Worm (Caenorhabditis elegans) whole organism, L3 larva: Measurements from ENCODE around the gene nlp-24.

Experiments
- R02D3.7 ChIP-seq: fragments of 150-350 bp; optimal IDR thresholded peaks from 2 replicates; lab custom pipeline; 2014; ENCODE audit warnings: missing biosample characterization, missing genetic modification characterization
- ZK546.5 ChIP-seq: sonication (generic microtip); optimal IDR thresholded peaks from 2 replicates; lab custom pipeline; 2017; ENCODE audit warnings: missing biosample characterization, missing genetic modification characterization
- aly-2 ChIP-seq: fragments of 150-350 bp; optimal IDR thresholded peaks from 2 replicates; lab custom pipeline; 2014; ENCODE audit warnings: missing biosample characterization, missing genetic modification characterization
- ama-1 ChIP-seq: fragments of 150-350 bp; optimal IDR thresholded peaks from 2 replicates; lab custom pipeline; 2018
- ceh-16 ChIP-seq: sonication (generic microtip); optimal IDR thresholded peaks from 2 replicates; lab custom pipeline; 2017; ENCODE audit warnings: missing biosample characterization, missing genetic modification characterization
- ceh-28 ChIP-seq: fragments of 150-350 bp; optimal IDR thresholded peaks from 2 replicates; lab custom pipeline; 2014; ENCODE audit warnings: missing biosample characterization, missing genetic modification reagents, missing genetic modification characterization
- ceh-82 ChIP-seq: fragments of 150-350 bp; optimal IDR thresholded peaks from 2 replicates; lab custom pipeline; 2014; ENCODE audit warnings: missing biosample characterization, missing genetic modification characterization
- daf-12 ChIP-seq: fragments of 150-350 bp; optimal IDR thresholded peaks from 2 replicates; lab custom pipeline; 2014; ENCODE audit warnings: missing biosample characterization, missing genetic modification reagents, missing genetic modification characterization
- egl-27 ChIP-seq: sonication (generic microtip); optimal IDR thresholded peaks from 4 replicates; lab custom pipeline; 2017; ENCODE audit warnings: missing biosample characterization, missing genetic modification reagents, missing genetic modification characterization
- elt-1 ChIP-seq: fragments of 150-350 bp; optimal IDR thresholded peaks from 2 replicates; lab custom pipeline; 2014; ENCODE audit warnings: missing biosample characterization, missing genetic modification characterization
- elt-2 ChIP-seq: sonication (generic microtip); optimal IDR thresholded peaks from 2 replicates; lab custom pipeline; 2016; ENCODE audit warnings: missing genetic modification reagents, mild to moderate bottlenecking, missing genetic modification characterization, missing compliant biosample characterization
- elt-3 ChIP-seq, 3 experiments: fragments of 150-350 bp in 1 of 3; sonication (generic microtip) in 2 of 3; optimal IDR thresholded peaks; 2 replicates in 2 of 3; 4 replicates in 1 of 3; lab custom pipeline; 2014 to 2017; ENCODE audit warnings: missing biosample characterization in 3 of 3, missing genetic modification characterization in 3 of 3
- eor-1 ChIP-seq, 2 experiments: fragments of 150-350 bp; optimal IDR thresholded peaks; 2 replicates each; lab custom pipeline; 2014 to 2018; ENCODE audit warnings: missing biosample characterization in 2 of 2, missing genetic modification characterization in 2 of 2
- fkh-10 ChIP-seq: sonication (generic microtip); optimal IDR thresholded peaks from 2 replicates; lab custom pipeline; 2017; ENCODE audit warnings: missing biosample characterization, missing genetic modification reagents, missing genetic modification characterization
- fkh-2 ChIP-seq: fragments of 150-350 bp; optimal IDR thresholded peaks from 2 replicates; lab custom pipeline; 2014; ENCODE audit warnings: missing biosample characterization, missing genetic modification reagents, missing genetic modification characterization
- fos-1 ChIP-seq: fragments of 150-350 bp; optimal IDR thresholded peaks from 2 replicates; lab custom pipeline; 2014; ENCODE audit warnings: missing biosample characterization, missing genetic modification characterization
- hmg-11 ChIP-seq: sonication (generic microtip); optimal IDR thresholded peaks from 2 replicates; lab custom pipeline; 2016; ENCODE audit warnings: missing genetic modification characterization, missing compliant biosample characterization
- lin-15B ChIP-seq: fragments of 150-350 bp; optimal IDR thresholded peaks from 2 replicates; lab custom pipeline; 2014; ENCODE audit warnings: missing biosample characterization, missing genetic modification characterization
- lin-39 ChIP-seq: fragments of 150-350 bp; optimal IDR thresholded peaks from 2 replicates; lab custom pipeline; 2018; ENCODE audit warnings: missing biosample characterization, missing genetic modification reagents, missing genetic modification characterization
- lsy-12 ChIP-seq: sonication (generic microtip); optimal IDR thresholded peaks from 2 replicates; lab custom pipeline; 2016; ENCODE audit warnings: mild to moderate bottlenecking, missing genetic modification characterization, missing compliant biosample characterization
- mdl-1 ChIP-seq: fragments of 150-350 bp; optimal IDR thresholded peaks from 2 replicates; lab custom pipeline; 2014; ENCODE audit warnings: missing biosample characterization, missing genetic modification characterization
- nfya-1 ChIP-seq: sonication (generic microtip); optimal IDR thresholded peaks from 2 replicates; lab custom pipeline; 2017; ENCODE audit warnings: missing genetic modification characterization, mild to moderate bottlenecking, missing compliant biosample characterization, antibody characterized with exemption, moderate library complexity; ENCODE audit not compliant: insufficient read depth
- nhr-12 ChIP-seq: fragments of 150-350 bp; optimal IDR thresholded peaks from 2 replicates; lab custom pipeline; 2014; ENCODE audit warnings: missing biosample characterization, missing genetic modification characterization
- nhr-23 ChIP-seq: fragments of 150-350 bp; optimal IDR thresholded peaks from 2 replicates; lab custom pipeline; 2014; ENCODE audit warnings: missing biosample characterization, missing genetic modification reagents, missing genetic modification characterization
- nhr-237 ChIP-seq: fragments of 150-350 bp; optimal IDR thresholded peaks from 2 replicates; lab custom pipeline; 2014; ENCODE audit warnings: missing biosample characterization, missing genetic modification characterization
- nhr-25 ChIP-seq: sonication (generic microtip); optimal IDR thresholded peaks from 2 replicates; lab custom pipeline; 2017; ENCODE audit warnings: missing biosample characterization, missing genetic modification characterization
- nhr-28 ChIP-seq: fragments of 150-350 bp; optimal IDR thresholded peaks from 2 replicates; lab custom pipeline; 2014; ENCODE audit warnings: missing biosample characterization, missing genetic modification characterization
- nhr-43 ChIP-seq: sonication (generic microtip); optimal IDR thresholded peaks from 2 replicates; lab custom pipeline; 2016; ENCODE audit warnings: mild to moderate bottlenecking, missing genetic modification characterization, missing compliant biosample characterization; ENCODE audit not compliant: poor library complexity, severe bottlenecking
- nhr-67 ChIP-seq: fragments of 150-350 bp; optimal IDR thresholded peaks from 2 replicates; lab custom pipeline; 2014; ENCODE audit warnings: missing biosample characterization, missing genetic modification characterization
- nhr-76 ChIP-seq: fragments of 150-350 bp; sonication (generic microtip); optimal IDR thresholded peaks from 5 replicates; lab custom pipeline; 2014; ENCODE audit warnings: missing biosample characterization, missing genetic modification characterization
- nhr-77 ChIP-seq: fragments of 150-350 bp; optimal IDR thresholded peaks from 2 replicates; lab custom pipeline; 2014; ENCODE audit warnings: missing biosample characterization, missing genetic modification characterization
- pha-4 ChIP-seq: fragments of 150-350 bp; optimal IDR thresholded peaks from 2 replicates; lab custom pipeline; 2014; ENCODE audit warnings: missing biosample characterization, missing genetic modification reagents, missing genetic modification characterization
- pqm-1 ChIP-seq: fragments of 150-350 bp; optimal IDR thresholded peaks from 2 replicates; lab custom pipeline; 2017; ENCODE audit warnings: missing biosample characterization, missing genetic modification characterization, inconsistent platforms
- sea-2 ChIP-seq: fragments of 150-350 bp; sonication (generic microtip); optimal IDR thresholded peaks from 4 replicates; lab custom pipeline; 2014; ENCODE audit warnings: missing biosample characterization, missing genetic modification reagents, missing genetic modification characterization
- snpc-4 ChIP-seq: fragments of 150-350 bp; optimal IDR thresholded peaks from 2 replicates; lab custom pipeline; 2014; ENCODE audit warnings: missing biosample characterization, missing genetic modification characterization
- tbx-2 ChIP-seq: sonication (generic microtip); optimal IDR thresholded peaks from 2 replicates; lab custom pipeline; 2016; ENCODE audit warnings: mild to moderate bottlenecking, missing genetic modification characterization, missing compliant biosample characterization
- unc-39 ChIP-seq: sonication (generic microtip); optimal IDR thresholded peaks from 4 replicates; lab custom pipeline; 2017; ENCODE audit warnings: missing biosample characterization, missing genetic modification characterization
- zag-1 ChIP-seq: fragments of 150-350 bp; optimal IDR thresholded peaks from 2 replicates; lab custom pipeline; 2014; ENCODE audit warnings: missing biosample characterization, missing genetic modification characterization
- ztf-11 ChIP-seq: fragments of 150-350 bp; optimal IDR thresholded peaks from 2 replicates; lab custom pipeline; 2014; ENCODE audit warnings: missing biosample characterization, missing genetic modification characterization
- ztf-4 ChIP-seq: fragments of 150-350 bp; optimal IDR thresholded peaks from 2 replicates; lab custom pipeline; 2014; ENCODE audit warnings: missing biosample characterization, missing genetic modification characterization

nlp-24 gene

ce11 chrV:11600800-11601199 is 15.4 kb upstream of the nlp-24 start, which contains the start of gene F35B12.9:
Gene F35B12.9, plus strand, starts transcription at chrV:11601171.
- TF ChIP-seq lsy-12 (tag; lab: Kevin White, UChicago) = no peak
- no peak for TF ChIP-seq mdl-1 (tag; lab: Kevin White, UChicago)
- TF ChIP-seq nhr-25 (tag; lab: Kevin White, UChicago) = no peak
- TF ChIP-seq ztf-4 = no peak
- TF ChIP-seq ceh-16 (tag; lab: Kevin White, UChicago) = no peak
- TF ChIP-seq ztf-11 (tag; lab: Kevin White, UChicago) = no peak
- no peak for TF ChIP-seq fos-1 (tag; lab: Kevin White, UChicago)
- TF ChIP-seq nhr-43 (tag; lab: Kevin White, UChicago) = no peak
- no peak for TF ChIP-seq nfya-1
- TF ChIP-seq nhr-76 (tag; lab: Kevin White, UChicago) = no peak
- TF ChIP-seq hmg-11 (tag; lab: Kevin White, UChicago) = no peak
- no peak for TF ChIP-seq elt-1
- no peak for TF ChIP-seq snpc-4 (tag; lab: Kevin White, UChicago)
- TF ChIP-seq fkh-2 (tag; lab: Kevin White, UChicago) = no peak
- TF ChIP-seq lin-15B (tag; lab: Kevin White, UChicago) = no peak
- no peak for TF ChIP-seq unc-39 (tag; lab: Kevin White, UChicago)
- no peak for TF ChIP-seq ZK546.5 (tag; lab: Kevin White, UChicago)
- no peak for TF ChIP-seq nhr-23 (tag; lab: Kevin White, UChicago)

- TF ChIP-seq nhr-28 (tag; lab: Kevin White, UChicago) (no peak), zag-1 (tag; lab: Kevin White, UChicago) (no peak), pha-4 (tag; lab: Kevin White, UChicago) (peak; percentile 47), eor-1 (tag; optimal IDR thresholded peaks at IDR 0.05; lab: Kevin White, UChicago) (no peak), daf-12 (tag; lab: Kevin White, UChicago) (no peak), ama-1 (no peak), elt-2 (tag; lab: Kevin White, UChicago) (peak; percentile 76), nhr-43 (tag; lab: Kevin White, UChicago) (no peak), aly-2 (tag; lab: Kevin White, UChicago) (no peak), pqm-1 (tag; lab: Kevin White, UChicago) (peak; percentile 77), elt-3 (tag; optimal IDR thresholded peaks at IDR 0.05; lab: Kevin White, UChicago) (no peak)
These were observed 11.7 kb upstream of the nlp-24 start, which contains the start of gene dhs-20 for ce11 chrV:11604484-11604883. Gene dhs-20, minus strand, starts transcription at chrV:11604563.

- TF ChIP-seq pha-4 (tag; lab: Kevin White, UChicago) = peak; percentile 91
- TF ChIP-seq unc-39 (tag; lab: Kevin White, UChicago) = no peak
These were observed 10.9 kb upstream of the nlp-24 start for ce11 chrV:11605227-11605626.

DNA sequence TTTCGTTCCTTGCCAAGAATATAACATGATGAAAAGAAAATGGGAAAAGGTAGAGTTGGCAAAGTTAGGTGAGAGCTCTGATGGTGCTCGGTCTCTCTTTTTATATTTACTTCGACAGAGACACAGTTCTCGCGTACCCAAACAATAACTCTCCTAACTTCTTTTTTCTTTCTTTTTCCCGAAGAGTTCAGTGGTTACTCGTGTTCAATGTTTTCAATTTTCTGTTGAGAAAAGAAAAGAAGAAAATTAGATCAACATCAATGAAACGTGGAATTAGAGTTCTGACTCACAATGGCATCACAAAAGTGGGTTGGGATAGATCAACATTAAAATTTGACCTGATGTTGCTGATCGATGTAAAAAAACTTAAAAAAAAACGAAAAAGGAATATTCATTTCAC is 9.8 kb upstream of the nlp-24 start, which contains the start of gene idpp-16:
Gene idpp-16, minus strand, starts transcription at position 101 of the 400 bp plus-strand sequence.
- TF ChIP-seq pha-4 (tag; lab: Kevin White, UChicago) = peak; percentile 74
- TF ChIP-seq nhr-237 = no peak
- TF ChIP-seq nhr-12 (tag; lab: Kevin White, UChicago) = no peak

- TF ChIP-seq pha-4 (tag; lab: Kevin White, UChicago) (peak; percentile 32), nhr-23 (tag; lab: Kevin White, UChicago) (no peak)
These were observed 6.1 kb upstream of the nlp-24 start, which contains the start of gene piit-1 for ce11 chrV:11610049-11610448. Gene piit-1, minus strand, starts transcription at chrV:11610149.

ce11 chrV:11610481-11610880 is 5.7 kb upstream of the nlp-24 start, which contains the start of gene sas-5:
Gene sas-5, plus strand, starts transcription at chrV:11610737.
- TF ChIP-seq nhr-77 = no peak
- no peak for TF ChIP-seq ZK546.5 (tag; lab: Kevin White, UChicago)
- peak; percentile 40 for TF ChIP-seq ceh-28
- peak; percentile 83 for TF ChIP-seq ceh-82
- peak; percentile 59 for TF ChIP-seq nhr-76 (tag; lab: Kevin White, UChicago)
- peak; percentile 64 for TF ChIP-seq lin-15B (tag; lab: Kevin White, UChicago)
- no peak for TF ChIP-seq egl-27
- TF ChIP-seq lsy-12 (tag; lab: Kevin White, UChicago) = peak; percentile 47
- no peak for TF ChIP-seq fkh-10 (GFP tag; lab: Kevin White, UChicago)
- TF ChIP-seq unc-39 (tag; lab: Kevin White, UChicago) = no peak
- TF ChIP-seq tbx-2 (tag; lab: Kevin White, UChicago) = peak; percentile 49
- peak; percentile 29 for TF ChIP-seq ztf-11 (tag; lab: Kevin White, UChicago)
- TF ChIP-seq nhr-67 (tag; lab: Kevin White, UChicago) = no peak
- peak; percentile 89 for TF ChIP-seq hmg-11 (tag; lab: Kevin White, UChicago)
- TF ChIP-seq R02D3.7 (tag; lab: Kevin White, UChicago) = peak; percentile 56
- TF ChIP-seq elt-3 (tag; optimal IDR thresholded peaks at IDR 0.05; lab: Kevin White, UChicago) = no peak
- peak; percentile 59 for TF ChIP-seq elt-2 (tag; lab: Kevin White, UChicago)
- no peak for TF ChIP-seq fos-1 (tag; lab: Kevin White, UChicago)
- no peak for TF ChIP-seq fkh-2 (tag; lab: Kevin White, UChicago)
- TF ChIP-seq nhr-28 (tag; lab: Kevin White, UChicago) = no peak
- peak; percentile 56 for TF ChIP-seq nhr-25 (tag; lab: Kevin White, UChicago)
- peak; percentile 81 for TF ChIP-seq nhr-43 (tag; lab: Kevin White, UChicago)
- no peak for TF ChIP-seq sea-2 (GFP tag; lab: Kevin White, UChicago)
- TF ChIP-seq ztf-4 = no peak
- TF ChIP-seq snpc-4 (tag; lab: Kevin White, UChicago) = peak; percentile 72
- TF ChIP-seq daf-12 (tag; lab: Kevin White, UChicago) = no peak
- peak; percentile 54 for TF ChIP-seq lin-39 (tag; lab: Kevin White, UChicago)
- peak; percentile 73 for TF ChIP-seq nhr-23 (tag; lab: Kevin White, UChicago)
